Fruit fly (Drosophila melanogaster) whole organism, prepupa: ENCODE data around the gene Sox102F.
"Not testable (repeated sequence)": the region's sequence is repeated elsewhere in the genome, so short reads cannot be mapped to it uniquely, and the experiment has no call there.

Source experiments
- Blimp-1 ChIP-seq: fragments of 200-800 bp; sonication (Bioruptor generic); optimal IDR thresholded peaks from 3 replicates; lab custom pipeline; 2017; ENCODE audit warnings: missing biosample characterization, missing genetic modification characterization, mild to moderate bottlenecking, moderate library complexity, missing genetic modification reagents
- CG10669 ChIP-seq: fragments of 200-800 bp; sonication (Bioruptor generic); optimal IDR thresholded peaks from 3 replicates; lab custom pipeline; 2018; ENCODE audit warnings: missing biosample characterization, mild to moderate bottlenecking, missing genetic modification characterization, moderate library complexity
- CG11294 ChIP-seq: fragments of 200-800 bp; sonication (Bioruptor generic); IDR thresholded peaks from 2 replicates; pipeline ENCODE4 v1.3.6; 2022; ENCODE audit warnings: missing biosample characterization, missing genetic modification characterization
- CG15336 ChIP-seq: fragments of 200-800 bp; sonication (Bioruptor generic); IDR thresholded peaks from 2 replicates; pipeline ENCODE4 v1.3.6; 2022; ENCODE audit warnings: missing biosample characterization, missing genetic modification characterization
- CG16779 ChIP-seq: fragments of 200-800 bp; sonication (Bioruptor generic); optimal IDR thresholded peaks from 3 replicates; lab custom pipeline; 2017; ENCODE audit warnings: missing biosample characterization, mild to moderate bottlenecking, missing genetic modification characterization
- CG3032 ChIP-seq: fragments of 200-800 bp; optimal IDR thresholded peaks from 2 replicates; lab custom pipeline; 2019; ENCODE audit warnings: missing biosample characterization, mild to moderate bottlenecking, missing genetic modification characterization, moderate library complexity
- CG31627 ChIP-seq: fragments of 200-800 bp; sonication (Bioruptor generic); optimal IDR thresholded peaks from 3 replicates; lab custom pipeline; 2016; ENCODE audit warnings: missing biosample characterization, missing genetic modification characterization
- CG32006 ChIP-seq: fragments of 200-800 bp; sonication (Bioruptor generic); optimal IDR thresholded peaks from 3 replicates; lab custom pipeline; 2017; ENCODE audit warnings: missing biosample characterization, mild to moderate bottlenecking, missing genetic modification characterization
- CG3919 ChIP-seq: fragments of 200-800 bp; sonication (Bioruptor generic); optimal IDR thresholded peaks from 3 replicates; lab custom pipeline; 2016; ENCODE audit warnings: missing biosample characterization, missing genetic modification characterization
- CG6163 ChIP-seq: fragments of 200-800 bp; sonication (Bioruptor generic); IDR thresholded peaks from 3 replicates; pipeline ENCODE4 v1.3.6; 2022; ENCODE audit warnings: missing biosample characterization, missing genetic modification characterization
- CG6276 ChIP-seq: fragments of 200-800 bp; sonication (Bioruptor generic); optimal IDR thresholded peaks from 2 replicates; lab custom pipeline; 2017; ENCODE audit warnings: missing biosample characterization, mild to moderate bottlenecking, missing genetic modification characterization
- CG6854 ChIP-seq: fragments of 200-800 bp; sonication (Bioruptor generic); optimal IDR thresholded peaks from 2 replicates; lab custom pipeline; 2017; ENCODE audit warnings: missing biosample characterization, mild to moderate bottlenecking, missing genetic modification characterization
- CG8319 ChIP-seq: fragments of 200-800 bp; sonication (Bioruptor generic); optimal IDR thresholded peaks from 3 replicates; lab custom pipeline; 2016; ENCODE audit warnings: missing biosample characterization, missing genetic modification characterization
- Eip78C ChIP-seq: fragments of 200-800 bp; sonication (Bioruptor generic); peaks from one replicate; lab custom pipeline; 2016; ENCODE audit warnings: missing biosample characterization, missing genetic modification characterization
- Eip93F ChIP-seq: fragments of 200-800 bp; sonication (Bioruptor generic); optimal IDR thresholded peaks from 2 replicates; lab custom pipeline; 2016; ENCODE audit warnings: missing biosample characterization, mild to moderate bottlenecking, missing genetic modification characterization
- Ets21C ChIP-seq: fragments of 200-800 bp; sonication (Bioruptor generic); optimal IDR thresholded peaks from 3 replicates; lab custom pipeline; 2016; ENCODE audit warnings: missing biosample characterization, missing genetic modification characterization
- Hr38 ChIP-seq: sonication (Bioruptor generic); optimal IDR thresholded peaks from 2 replicates; lab custom pipeline; 2016; ENCODE audit warnings: missing biosample characterization, missing genetic modification characterization
- Hr39 ChIP-seq: fragments of 200-800 bp; sonication (Bioruptor generic); optimal IDR thresholded peaks from 2 replicates; lab custom pipeline; 2016; ENCODE audit warnings: missing biosample characterization, missing genetic modification characterization
- Hr4 ChIP-seq: fragments of 200-800 bp; sonication (Bioruptor generic); optimal IDR thresholded peaks from 3 replicates; lab custom pipeline; 2016; ENCODE audit warnings: missing biosample characterization, missing genetic modification characterization
- Lpt ChIP-seq: fragments of 200-800 bp; sonication (Bioruptor generic); optimal IDR thresholded peaks from 3 replicates; lab custom pipeline; 2016; ENCODE audit warnings: missing biosample characterization, missing genetic modification characterization
- Sox102F ChIP-seq: fragments of 200-800 bp; sonication (Bioruptor generic); optimal IDR thresholded peaks from 2 replicates; lab custom pipeline; 2016; ENCODE audit warnings: missing biosample characterization, mild to moderate bottlenecking, missing genetic modification characterization
- Sox14 ChIP-seq: fragments of 200-800 bp; sonication (Bioruptor generic); optimal IDR thresholded peaks from 3 replicates; lab custom pipeline; 2016; ENCODE audit warnings: missing biosample characterization, missing genetic modification characterization
- Sox15 ChIP-seq: fragments of 200-800 bp; sonication (Bioruptor generic); optimal IDR thresholded peaks from 3 replicates; lab custom pipeline; 2016; ENCODE audit warnings: missing biosample characterization, missing genetic modification characterization
- achi ChIP-seq: fragments of 200-800 bp; sonication (Bioruptor generic); optimal IDR thresholded peaks from 3 replicates; lab custom pipeline; 2016; ENCODE audit warnings: missing biosample characterization, missing genetic modification characterization
- acj6 ChIP-seq: fragments of 200-800 bp; sonication (Bioruptor generic); optimal IDR thresholded peaks from 3 replicates; lab custom pipeline; 2016; ENCODE audit warnings: missing biosample characterization, missing genetic modification characterization
- cyc ChIP-seq: fragments of 200-800 bp; sonication (Bioruptor generic); optimal IDR thresholded peaks from 3 replicates; lab custom pipeline; 2016; ENCODE audit warnings: missing biosample characterization, missing genetic modification characterization
- dsx ChIP-seq: fragments of 200-800 bp; optimal IDR thresholded peaks from 3 replicates; lab custom pipeline; 2019; ENCODE audit warnings: missing biosample characterization, mild to moderate bottlenecking, missing genetic modification characterization, moderate library complexity; ENCODE audit not compliant: poor library complexity, severe bottlenecking
- fd59A ChIP-seq: fragments of 200-800 bp; sonication (Bioruptor generic); optimal IDR thresholded peaks from 2 replicates; lab custom pipeline; 2017; ENCODE audit warnings: missing biosample characterization, mild to moderate bottlenecking, missing genetic modification characterization, missing genetic modification reagents
- fd85E ChIP-seq: fragments of 200-800 bp; sonication (Bioruptor generic); optimal IDR thresholded peaks from 3 replicates; lab custom pipeline; 2016; ENCODE audit warnings: missing biosample characterization, missing genetic modification characterization
- spab ChIP-seq: fragments of 200-800 bp; sonication (Bioruptor generic); optimal IDR thresholded peaks from 2 replicates; lab custom pipeline; 2017; ENCODE audit warnings: missing biosample characterization, mild to moderate bottlenecking, missing genetic modification characterization, missing genetic modification reagents

Sox102F gene

dm6 chr4:807422-808391 lies 26.5 kb downstream of the Sox102F start (continued):
- no peak for TF ChIP-seq fd85E (GFP tag; lab: Kevin White, UChicago)
- peak; percentile 59 for TF ChIP-seq CG31627 (GFP tag; lab: Kevin White, UChicago)
- peak; percentile 82 for TF ChIP-seq achi (GFP tag; lab: Kevin White, UChicago)
- no peak for TF ChIP-seq Eip93F (GFP tag; lab: Kevin White, UChicago)
- TF ChIP-seq CG6276 (GFP tag; lab: Kevin White, UChicago) = peak; percentile 65
- TF ChIP-seq Lpt (GFP tag; lab: Kevin White, UChicago) = peak; percentile 79
- TF ChIP-seq CG11294 (GFP tag; lab: Robert Waterston, UW) = no peak
- peak; percentile 59 for TF ChIP-seq cyc (GFP tag; lab: Kevin White, UChicago)
- peak; percentile 71 for TF ChIP-seq CG10669 (GFP tag; lab: Kevin White, UChicago)
- peak; percentile 74 for TF ChIP-seq CG3919 (GFP tag; lab: Kevin White, UChicago)
- peak; percentile 93 for TF ChIP-seq CG32006 (GFP tag; lab: Kevin White, UChicago)
- TF ChIP-seq fd59A (GFP tag; lab: Kevin White, UChicago) = peak; percentile 77
- TF ChIP-seq CG8319 (GFP tag; lab: Kevin White, UChicago) = peak; percentile 22
- peak; percentile 88 for TF ChIP-seq Sox102F

- TF ChIP-seq Sox14 (GFP tag; lab: Kevin White, UChicago) = no peak
- no peak for TF ChIP-seq Sox15 (GFP tag; lab: Kevin White, UChicago)
- TF ChIP-seq CG6163 (GFP tag; lab: Robert Waterston, UW) = no peak
- TF ChIP-seq dsx (GFP tag; lab: Kevin White, UChicago) = no peak
- TF ChIP-seq Blimp-1 (GFP tag; lab: Kevin White, UChicago) = no peak
- no peak for TF ChIP-seq CG16779 (tag; lab: Kevin White, UChicago)
- no peak for TF ChIP-seq spab (GFP tag; lab: Kevin White, UChicago)
- no peak for TF ChIP-seq CG6854 (GFP tag; lab: Kevin White, UChicago)
Observed at dm6 chr4:806960-807359, 27.2 kb downstream of the Sox102F start.

- not testable (repeated sequence) for TF ChIP-seq CG6163 (GFP tag; lab: Robert Waterston, UW); Hr4 (GFP tag; lab: Kevin White, UChicago); Blimp-1 (GFP tag; lab: Kevin White, UChicago)
- TF ChIP-seq, all 60 proteins: peak for 0; not testable (repeated sequence) for 60
Observed at dm6 chr4:788878-789277, 45.3 kb downstream of the Sox102F start, which contains the start of gene MED26. Gene MED26 (minus strand): TSS chr4:788978.

- TF ChIP-seq Eip78C (GFP tag; lab: Kevin White, UChicago) (peak; percentile 18), CG3032 (tag; lab: Kevin White, UChicago) (peak; percentile 12), acj6 (GFP tag; lab: Kevin White, UChicago) (no peak)
- TF ChIP-seq, all 60 proteins: peak for 2
Observed at dm6 chr4:788350-788749, 45.8 kb downstream of the Sox102F start.

dm6 chr4:787389-787822 lies 46.8 kb downstream of the Sox102F start:
- TF ChIP-seq CG3032 (tag; lab: Kevin White, UChicago) (peak; percentile 22), Ets21C (GFP tag; lab: Kevin White, UChicago) (peak; percentile 14), Hr38 (GFP tag; lab: Kevin White, UChicago) (no peak), CG15336 (GFP tag; lab: Robert Waterston, UW) (no peak), Hr4 (GFP tag; lab: Kevin White, UChicago) (no peak), Hr39 (no peak), Lpt (GFP tag; lab: Kevin White, UChicago) (no peak), CG8319 (GFP tag; lab: Kevin White, UChicago) (peak; percentile 0)
